Worm (Caenorhabditis elegans) whole organism, L4 larva: ENCODE results near the gene rap-1.

Experiments
- dve-1 ChIP-seq: sonication (generic microtip); optimal IDR thresholded peaks from 2 replicates; lab custom pipeline; 2017; ENCODE audit warnings: antibody characterized with exemption, mild to moderate bottlenecking, missing genetic modification characterization, missing compliant biosample characterization; ENCODE audit not compliant: insufficient read depth
- egl-27 ChIP-seq: sonication (generic microtip); optimal IDR thresholded peaks from 3 replicates; lab custom pipeline; 2017; ENCODE audit warnings: missing biosample characterization, missing genetic modification reagents, missing genetic modification characterization
- jun-1 ChIP-seq: fragments of 150-350 bp; optimal IDR thresholded peaks from 2 replicates; lab custom pipeline; 2014; ENCODE audit warnings: missing biosample characterization, missing genetic modification reagents, missing genetic modification characterization
- lsy-2 ChIP-seq, 2 experiments: fragments of 150-350 bp in 1 of 2; sonication (generic microtip) in 1 of 2; optimal IDR thresholded peaks; 2 replicates each; lab custom pipeline; 2014 to 2017; ENCODE audit warnings: missing biosample characterization in 2 of 2, missing genetic modification characterization in 2 of 2
- mdl-1 ChIP-seq, 2 experiments: fragments of 150-350 bp in 1 of 2; sonication (generic microtip) in 1 of 2; optimal IDR thresholded peaks; 2 replicates each; lab custom pipeline; 2014 to 2017; ENCODE audit warnings: missing biosample characterization in 2 of 2, missing genetic modification characterization in 2 of 2
- nhr-28 ChIP-seq: fragments of 150-350 bp; optimal IDR thresholded peaks from 2 replicates; lab custom pipeline; 2014; ENCODE audit warnings: missing biosample characterization, missing genetic modification characterization
- nhr-6 ChIP-seq: fragments of 150-350 bp; optimal IDR thresholded peaks from 2 replicates; lab custom pipeline; 2014; ENCODE audit warnings: missing biosample characterization, missing genetic modification characterization
- pha-4 ChIP-seq, 2 experiments: fragments of 150-350 bp in 1 of 2; fragments of 200-800 bp in 1 of 2; sonication (Bioruptor generic) in 1 of 2; IDR thresholded peaks in 1 of 2; optimal IDR thresholded peaks in 1 of 2; 2 replicates each; pipeline versions ENCODE4 v1.3.6 to Lab custom; 2014 to 2022; ENCODE audit warnings: missing genetic modification characterization in 2 of 2, missing genetic modification reagents in 2 of 2, missing biosample characterization in 1 of 2, missing compliant biosample characterization in 1 of 2
- php-3 ChIP-seq: fragments of 200-800 bp; sonication (Bioruptor generic); IDR thresholded peaks from 2 replicates; pipeline ENCODE4 v1.3.6; 2022; ENCODE audit warnings: missing genetic modification reagents, missing genetic modification characterization, missing compliant biosample characterization
- set-16 ChIP-seq: fragments of 200-800 bp; sonication (Bioruptor generic); IDR thresholded peaks from 2 replicates; pipeline ENCODE4 v1.3.6; 2022; ENCODE audit warnings: missing genetic modification reagents, missing genetic modification characterization, missing compliant biosample characterization
- skn-1 ChIP-seq: fragments of 150-350 bp; optimal IDR thresholded peaks from 2 replicates; lab custom pipeline; 2014; ENCODE audit warnings: missing biosample characterization, missing genetic modification characterization
- ztf-11 ChIP-seq: fragments of 150-350 bp; optimal IDR thresholded peaks from 2 replicates; lab custom pipeline; 2014; ENCODE audit warnings: missing biosample characterization, missing genetic modification characterization

- TF ChIP-seq pha-4 (GFP tag; IDR thresholded peaks at IDR 0.05; lab: Robert Waterston, UW) (no peak), pha-4 (tag; optimal IDR thresholded peaks at IDR 0.05; lab: Kevin White, UChicago) (no peak), set-16 (no peak), php-3 (GFP tag; lab: Robert Waterston, UW) (no peak), skn-1 (tag; lab: Kevin White, UChicago) (no peak), ztf-11 (tag; lab: Kevin White, UChicago) (no peak), jun-1 (tag; lab: Kevin White, UChicago) (no peak), mdl-1 (tag; optimal IDR thresholded peaks at IDR 0.05; lab: Kevin White, UChicago) (no peak), lsy-2 (tag; optimal IDR thresholded peaks at IDR 0.05; lab: Kevin White, UChicago) (no peak), egl-27 (no peak), dve-1 (tag; lab: Kevin White, UChicago) (no peak), nhr-6 (tag; lab: Kevin White, UChicago) (no peak), nhr-28 (tag; lab: Kevin White, UChicago) (no peak)
These were observed 38.9 kb downstream of the rap-1 start, which contains the start of gene npax-4 for ce11 chrIV:8879810-8880209.
